Fruit fly (Drosophila melanogaster) whole organism, embryonic: ENCODE measurements around the gene Est-Q.

Experiments used
- Ada2b ChIP-seq: fragments of 200-800 bp; sonication (Bioruptor generic); IDR thresholded peaks from 2 replicates; pipeline ENCODE4 v1.3.6; 2022; ENCODE audit warnings: missing biosample characterization, missing genetic modification characterization
- Bteb2 ChIP-seq: fragments of 200-800 bp; sonication (Bioruptor generic); optimal IDR thresholded peaks from 2 replicates; lab custom pipeline; 2016; ENCODE audit warnings: missing biosample characterization, missing genetic modification characterization
- CG10267 ChIP-seq: fragments of 200-800 bp; sonication (Bioruptor generic); optimal IDR thresholded peaks from 2 replicates; lab custom pipeline; 2018; ENCODE audit warnings: missing biosample characterization, mild to moderate bottlenecking, missing genetic modification characterization, moderate library complexity
- CG11093 ChIP-seq: fragments of 200-800 bp; sonication (Bioruptor generic); IDR thresholded peaks from 3 replicates; pipeline ENCODE4 v1.3.6; 2022; ENCODE audit warnings: missing biosample characterization, missing genetic modification characterization
- CG11247 ChIP-seq: fragments of 200-800 bp; sonication (Bioruptor generic); IDR thresholded peaks from 2 replicates; pipeline ENCODE4 v1.3.6; 2022; ENCODE audit warnings: missing biosample characterization, missing genetic modification characterization
- CG12942 ChIP-seq: fragments of 200-800 bp; sonication (Bioruptor generic); optimal IDR thresholded peaks from 3 replicates; lab custom pipeline; 2016; ENCODE audit warnings: missing biosample characterization, missing genetic modification characterization
- CG13624 ChIP-seq: fragments of 200-800 bp; sonication (Bioruptor generic); optimal IDR thresholded peaks from 2 replicates; lab custom pipeline; 2016; ENCODE audit warnings: missing biosample characterization, missing genetic modification characterization
- CG14860 ChIP-seq: fragments of 200-800 bp; sonication (Bioruptor generic); IDR thresholded peaks from 3 replicates; pipeline ENCODE4 v1.3.6; 2022; ENCODE audit warnings: missing biosample characterization, missing genetic modification characterization; ENCODE audit not compliant: partially characterized antibody
- CG15011 ChIP-seq: fragments of 200-800 bp; sonication (Bioruptor generic); optimal IDR thresholded peaks from 3 replicates; lab custom pipeline; 2018; ENCODE audit warnings: missing biosample characterization, mild to moderate bottlenecking, missing genetic modification characterization
- CG1603 ChIP-seq: fragments of 200-800 bp; sonication (Bioruptor generic); optimal IDR thresholded peaks from 2 replicates; lab custom pipeline; 2019; ENCODE audit warnings: missing biosample characterization, mild to moderate bottlenecking, missing genetic modification characterization, moderate library complexity
- CG17359 ChIP-seq: fragments of 200-800 bp; sonication (Bioruptor generic); optimal IDR thresholded peaks from 3 replicates; lab custom pipeline; 2018; ENCODE audit warnings: missing biosample characterization, mild to moderate bottlenecking, missing genetic modification characterization, moderate library complexity
- CG17568 ChIP-seq: fragments of 200-800 bp; sonication (Bioruptor generic); optimal IDR thresholded peaks from 2 replicates; lab custom pipeline; 2018; ENCODE audit warnings: missing biosample characterization, mild to moderate bottlenecking, missing genetic modification characterization, moderate library complexity
- CG17829 ChIP-seq: fragments of 200-800 bp; optimal IDR thresholded peaks from 2 replicates; lab custom pipeline; 2019; ENCODE audit warnings: missing biosample characterization, mild to moderate bottlenecking, missing genetic modification characterization, moderate library complexity
- CG18476 ChIP-seq: fragments of 200-800 bp; sonication (Bioruptor generic); optimal IDR thresholded peaks from 2 replicates; lab custom pipeline; 2016; ENCODE audit warnings: missing biosample characterization, mild to moderate bottlenecking, missing genetic modification characterization
- CG2202 ChIP-seq: fragments of 200-800 bp; sonication (Bioruptor generic); optimal IDR thresholded peaks from 2 replicates; lab custom pipeline; 2018; ENCODE audit warnings: missing biosample characterization, mild to moderate bottlenecking, missing genetic modification characterization
- CG2875 ChIP-seq: fragments of 200-800 bp; sonication (Bioruptor generic); optimal IDR thresholded peaks from 2 replicates; lab custom pipeline; 2017; ENCODE audit warnings: missing biosample characterization, mild to moderate bottlenecking, missing genetic modification characterization, missing genetic modification reagents
- CG30020 ChIP-seq: fragments of 200-800 bp; optimal IDR thresholded peaks from 2 replicates; lab custom pipeline; 2019; ENCODE audit warnings: missing biosample characterization, mild to moderate bottlenecking, missing genetic modification characterization, moderate library complexity
- CG33213 ChIP-seq: fragments of 200-800 bp; sonication (Bioruptor generic); optimal IDR thresholded peaks from 3 replicates; lab custom pipeline; 2016; ENCODE audit warnings: missing biosample characterization, missing genetic modification characterization
- CG5245 ChIP-seq: fragments of 200-800 bp; sonication (Bioruptor generic); optimal IDR thresholded peaks from 3 replicates; lab custom pipeline; 2016; ENCODE audit warnings: missing biosample characterization, missing genetic modification characterization
- CG6254 ChIP-seq: fragments of 200-800 bp; sonication (Bioruptor generic); optimal IDR thresholded peaks from 3 replicates; lab custom pipeline; 2017; ENCODE audit warnings: mild to moderate bottlenecking, missing biosample characterization, missing genetic modification reagents, missing genetic modification characterization
- CG6689 ChIP-seq: fragments of 200-800 bp; sonication (Bioruptor generic); IDR thresholded peaks from 2 replicates; pipeline ENCODE4 v1.3.6; 2022; ENCODE audit warnings: missing biosample characterization, missing genetic modification characterization
- CG8359 ChIP-seq: fragments of 200-800 bp; sonication (Bioruptor generic); optimal IDR thresholded peaks from 2 replicates; lab custom pipeline; 2017; ENCODE audit warnings: missing biosample characterization, mild to moderate bottlenecking, missing genetic modification characterization, borderline replicate concordance
- Fer1 ChIP-seq: fragments of 200-800 bp; sonication (Bioruptor generic); optimal IDR thresholded peaks from 2 replicates; lab custom pipeline; 2017; ENCODE audit warnings: missing biosample characterization, mild to moderate bottlenecking, missing genetic modification characterization
- HmgZ ChIP-seq: fragments of 200-800 bp; sonication (Bioruptor generic); optimal IDR thresholded peaks from 2 replicates; lab custom pipeline; 2018; ENCODE audit warnings: missing biosample characterization, mild to moderate bottlenecking, missing genetic modification characterization
- Hr3 ChIP-seq: fragments of 200-800 bp; sonication (Bioruptor generic); optimal IDR thresholded peaks from 3 replicates; lab custom pipeline; 2016; ENCODE audit warnings: missing biosample characterization, missing genetic modification characterization
- Hr51 ChIP-seq, 2 experiments: fragments of 200-800 bp; sonication (Bioruptor generic); optimal IDR thresholded peaks; 2 replicates in 1 of 2; 3 replicates in 1 of 2; lab custom pipeline; 2016 to 2018; ENCODE audit warnings: missing biosample characterization in 2 of 2, missing genetic modification characterization in 2 of 2, mild to moderate bottlenecking in 1 of 2, moderate library complexity in 1 of 2
- Hsf ChIP-seq: fragments of 200-800 bp; sonication (Bioruptor generic); optimal IDR thresholded peaks from 3 replicates; lab custom pipeline; 2016; ENCODE audit warnings: missing biosample characterization, missing genetic modification characterization
- Nf-YB ChIP-seq: fragments of 200-800 bp; sonication (Bioruptor generic); optimal IDR thresholded peaks from 3 replicates; lab custom pipeline; 2019; ENCODE audit warnings: missing biosample characterization, mild to moderate bottlenecking, missing genetic modification characterization, moderate library complexity
- Stat92E ChIP-seq, 3 experiments: fragments of >200 bp in 2 of 3; fragments of 200-800 bp in 1 of 3; sonication (Bioruptor generic) in 1 of 3; optimal IDR thresholded peaks; 2 replicates each; lab custom pipeline; 2017 to 2019; ENCODE audit warnings: missing biosample characterization in 3 of 3, missing genetic modification characterization in 3 of 3, mild to moderate bottlenecking in 1 of 3, moderate library complexity in 1 of 3
- Trl ChIP-seq, 3 experiments: fragments of >200 bp in 2 of 3; fragments of 200-800 bp in 1 of 3; sonication (Bioruptor generic) in 1 of 3; optimal IDR thresholded peaks; 2 replicates in 1 of 3; 3 replicates in 2 of 3; lab custom pipeline; 2016 to 2017; ENCODE audit warnings: missing biosample characterization in 1 of 3, missing genetic modification characterization in 1 of 3
- aop ChIP-seq: fragments of 200-800 bp; sonication (Bioruptor generic); IDR thresholded peaks from 2 replicates; pipeline ENCODE4 v1.3.6; 2022; ENCODE audit warnings: missing biosample characterization, missing genetic modification characterization
- ash1 ChIP-seq: fragments of 200-800 bp; sonication (Bioruptor generic); optimal IDR thresholded peaks from 2 replicates; lab custom pipeline; 2018; ENCODE audit warnings: missing biosample characterization, mild to moderate bottlenecking, missing genetic modification characterization
- ato ChIP-seq: fragments of 200-800 bp; sonication (Bioruptor generic); IDR thresholded peaks from 2 replicates; pipeline ENCODE4 v1.3.6; 2022; ENCODE audit warnings: missing biosample characterization, missing genetic modification characterization; ENCODE audit not compliant: partially characterized antibody
- crp ChIP-seq, 2 experiments: fragments of 200-800 bp; sonication (Bioruptor generic); optimal IDR thresholded peaks; 2 replicates in 1 of 2; 3 replicates in 1 of 2; lab custom pipeline; 2017; ENCODE audit warnings: missing biosample characterization in 2 of 2, missing genetic modification characterization in 2 of 2, mild to moderate bottlenecking in 1 of 2, moderate library complexity in 1 of 2
- fd64A ChIP-seq: fragments of 200-800 bp; sonication (Bioruptor generic); optimal IDR thresholded peaks from 3 replicates; lab custom pipeline; 2018; ENCODE audit warnings: missing biosample characterization, mild to moderate bottlenecking, missing genetic modification characterization
- fu2 ChIP-seq: fragments of 200-800 bp; sonication (Bioruptor generic); optimal IDR thresholded peaks from 2 replicates; lab custom pipeline; 2016; ENCODE audit warnings: missing biosample characterization, missing genetic modification characterization
- gfzf ChIP-seq: fragments of 200-800 bp; sonication (Bioruptor generic); optimal IDR thresholded peaks from 2 replicates; lab custom pipeline; 2016; ENCODE audit warnings: missing biosample characterization, mild to moderate bottlenecking, missing genetic modification characterization, moderate library complexity
- gsb ChIP-seq: fragments of 200-800 bp; sonication (Bioruptor generic); IDR thresholded peaks from 2 replicates; pipeline ENCODE4 v1.3.6; 2022; ENCODE audit warnings: missing biosample characterization, missing genetic modification characterization
- hbn ChIP-seq: fragments of 200-800 bp; sonication (Bioruptor generic); IDR thresholded peaks from 2 replicates; pipeline ENCODE4 v1.3.6; 2022; ENCODE audit warnings: missing biosample characterization, missing genetic modification characterization; ENCODE audit not compliant: partially characterized antibody
- ranshi ChIP-seq: fragments of 200-800 bp; sonication (Bioruptor generic); IDR thresholded peaks from 2 replicates; pipeline ENCODE4 v1.3.6; 2022; ENCODE audit warnings: missing biosample characterization, missing genetic modification characterization
- sc ChIP-seq, 3 experiments: fragments of >200 bp in 2 of 3; fragments of 200-800 bp in 1 of 3; sonication (Bioruptor generic) in 1 of 3; optimal IDR thresholded peaks; 2 replicates in 2 of 3; 3 replicates in 1 of 3; lab custom pipeline; 2017; ENCODE audit warnings: mild to moderate bottlenecking in 1 of 3, missing biosample characterization in 1 of 3, missing genetic modification characterization in 1 of 3, missing genetic modification reagents in 1 of 3
- seq ChIP-seq: fragments of 200-800 bp; sonication (Bioruptor generic); IDR thresholded peaks from 2 replicates; pipeline ENCODE4 v1.3.6; 2022; ENCODE audit warnings: missing biosample characterization, missing genetic modification characterization
- tap ChIP-seq: fragments of 200-800 bp; optimal IDR thresholded peaks from 3 replicates; lab custom pipeline; 2019; ENCODE audit warnings: missing biosample characterization, mild to moderate bottlenecking, missing genetic modification characterization, moderate library complexity
- tna ChIP-seq: fragments of 200-800 bp; sonication (Bioruptor generic); IDR thresholded peaks from 2 replicates; pipeline ENCODE4 v1.3.6; 2022; ENCODE audit warnings: missing biosample characterization, missing genetic modification characterization; ENCODE audit not compliant: partially characterized antibody
- trem ChIP-seq: fragments of 200-800 bp; optimal IDR thresholded peaks from 3 replicates; lab custom pipeline; 2019; ENCODE audit warnings: missing biosample characterization, mild to moderate bottlenecking, missing genetic modification characterization, moderate library complexity
- twi ChIP-seq: fragments of 200-800 bp; optimal IDR thresholded peaks from 2 replicates; lab custom pipeline; 2019; ENCODE audit warnings: missing biosample characterization, mild to moderate bottlenecking, missing genetic modification characterization, moderate library complexity
- zen ChIP-seq: fragments of 200-800 bp; sonication (Bioruptor generic); optimal IDR thresholded peaks from 3 replicates; lab custom pipeline; 2018; ENCODE audit warnings: missing biosample characterization, mild to moderate bottlenecking, missing genetic modification characterization, moderate library complexity

The Est-Q gene

dm6 chr3L:21509488-21510122 is 8.4 kb downstream of the Est-Q start (continued):
- TF ChIP-seq twi: no peak
- peak; percentile 19 for TF ChIP-seq fu2
- no peak for TF ChIP-seq crp (GFP tag; optimal IDR thresholded peaks at IDR 0.05; lab: Kevin White, UChicago)
- no peak for TF ChIP-seq zen
- TF ChIP-seq CG12942: no peak
- TF ChIP-seq Hr3: peak; percentile 38
- peak; percentile 37 for TF ChIP-seq CG6254
- no peak for TF ChIP-seq CG17568 (GFP tag; lab: Kevin White, UChicago)
- peak; percentile 38 for TF ChIP-seq CG17359 (tag; lab: Kevin White, UChicago)
- no peak for TF ChIP-seq CG14860
- no peak for TF ChIP-seq sc (optimal IDR thresholded peaks at IDR 0.05; lab: Kevin White, UChicago)
- no peak for TF ChIP-seq sc (GFP tag; optimal IDR thresholded peaks at IDR 0.05; lab: Kevin White, UChicago)
- no peak for TF ChIP-seq Bteb2 (GFP tag; lab: Kevin White, UChicago)
- TF ChIP-seq HmgZ (tag; lab: Kevin White, UChicago): no peak
- TF ChIP-seq ash1 (GFP tag; lab: Kevin White, UChicago): no peak
- no peak for TF ChIP-seq fd64A (GFP tag; lab: Kevin White, UChicago)
- TF ChIP-seq Fer1 (GFP tag; lab: Kevin White, UChicago): peak; percentile 39
- peak; percentile 43 for TF ChIP-seq tap (tag; lab: Kevin White, UChicago)
- no peak for TF ChIP-seq CG11093 (GFP tag; lab: Robert Waterston, UW)
- peak; percentile 3 for TF ChIP-seq CG8359 (GFP tag; lab: Kevin White, UChicago)
- TF ChIP-seq Trl (optimal IDR thresholded peaks at IDR 0.05; lab: Kevin White, UChicago): peak; percentile 63 to 74
- peak; percentile 14 for TF ChIP-seq Trl (GFP tag; optimal IDR thresholded peaks at IDR 0.05; lab: Kevin White, UChicago)
- no peak for TF ChIP-seq hbn (GFP tag; lab: Robert Waterston, UW)
- no peak for TF ChIP-seq CG30020
- TF ChIP-seq Hr51 (GFP tag; optimal IDR thresholded peaks at IDR 0.05; lab: Kevin White, UChicago): peak in 1 of 2 experiments; percentile 49
- TF ChIP-seq CG1603: peak; percentile 47
- peak; percentile 9 for TF ChIP-seq CG13624 (GFP tag; lab: Kevin White, UChicago)
- no peak for TF ChIP-seq Stat92E (GFP tag; optimal IDR thresholded peaks at IDR 0.05; lab: Kevin White, UChicago)
- TF ChIP-seq Ada2b (GFP tag; lab: Robert Waterston, UW): peak; percentile 24; the same call in 1 of the 2 replicates
- TF ChIP-seq Nf-YB (GFP tag; lab: Kevin White, UChicago): no peak
- peak; percentile 23 for TF ChIP-seq CG2875 (GFP tag; lab: Kevin White, UChicago)
- TF ChIP-seq trem (tag; lab: Kevin White, UChicago): no peak
- TF ChIP-seq gsb (GFP tag; lab: Robert Waterston, UW): no peak
- TF ChIP-seq ato (GFP tag; lab: Robert Waterston, UW): no peak
- peak; percentile 14 for TF ChIP-seq CG5245 (GFP tag; lab: Kevin White, UChicago)
- peak; percentile 28 for TF ChIP-seq CG10267
- TF ChIP-seq aop (GFP tag; lab: Robert Waterston, UW): 0 out of 2 replicates have a peak, but pooled peaks have one; percentile 21
- TF ChIP-seq CG18476 (GFP tag; lab: Kevin White, UChicago): peak; percentile 5
- no peak for TF ChIP-seq CG17829 (tag; lab: Kevin White, UChicago)
- peak; percentile 50 for TF ChIP-seq Hsf (GFP tag; lab: Kevin White, UChicago)
- no peak for TF ChIP-seq CG15011
- no peak for TF ChIP-seq tna (GFP tag; lab: Robert Waterston, UW)
- no peak for TF ChIP-seq CG2202
- no peak for TF ChIP-seq CG11247
- TF ChIP-seq ranshi (GFP tag; lab: Robert Waterston, UW): no peak
- no peak for TF ChIP-seq gfzf (GFP tag; lab: Kevin White, UChicago)
- TF ChIP-seq CG6689 (GFP tag; lab: Robert Waterston, UW): 0 out of 2 replicates have a peak, but pooled peaks have one; percentile 9
- no peak for TF ChIP-seq CG33213 (GFP tag; lab: Kevin White, UChicago)
- no peak for TF ChIP-seq seq (GFP tag; lab: Robert Waterston, UW)
